Worm (Caenorhabditis elegans): ENCODE data around the gene eif-2A.

ce11 chrII:10461207-10461606, 44.6 kb downstream of the eif-2A start, which contains the start of gene ZK673.5:
- TF ChIP-seq pqm-1 (tag; optimal IDR thresholded peaks at IDR 0.05) (no peak), R02D3.7 (tag; optimal IDR thresholded peaks at IDR 0.05) (no peak), lin-39 (tag; optimal IDR thresholded peaks at IDR 0.05) (no peak), ama-1 (optimal IDR thresholded peaks at IDR 0.05) (no peak), pha-4 (tag; optimal IDR thresholded peaks at IDR 0.05) (no peak), unc-62 (GFP tag; optimal IDR thresholded peaks at IDR 0.05) (no peak), ztf-11 (tag; optimal IDR thresholded peaks at IDR 0.05) (no peak), nhr-12 (tag; optimal IDR thresholded peaks at IDR 0.05) (no peak), elt-3 (tag; optimal IDR thresholded peaks at IDR 0.05) (no peak), snpc-4 (tag; optimal IDR thresholded peaks at IDR 0.05) (no peak), nhr-11 (tag; optimal IDR thresholded peaks at IDR 0.05) (no peak), nhr-77 (tag; optimal IDR thresholded peaks at IDR 0.05) (no peak), sea-2 (GFP tag; optimal IDR thresholded peaks at IDR 0.05) (no peak)
